Worm (Caenorhabditis elegans): ENCODE data around the gene Y32B12B.4.

DNA sequence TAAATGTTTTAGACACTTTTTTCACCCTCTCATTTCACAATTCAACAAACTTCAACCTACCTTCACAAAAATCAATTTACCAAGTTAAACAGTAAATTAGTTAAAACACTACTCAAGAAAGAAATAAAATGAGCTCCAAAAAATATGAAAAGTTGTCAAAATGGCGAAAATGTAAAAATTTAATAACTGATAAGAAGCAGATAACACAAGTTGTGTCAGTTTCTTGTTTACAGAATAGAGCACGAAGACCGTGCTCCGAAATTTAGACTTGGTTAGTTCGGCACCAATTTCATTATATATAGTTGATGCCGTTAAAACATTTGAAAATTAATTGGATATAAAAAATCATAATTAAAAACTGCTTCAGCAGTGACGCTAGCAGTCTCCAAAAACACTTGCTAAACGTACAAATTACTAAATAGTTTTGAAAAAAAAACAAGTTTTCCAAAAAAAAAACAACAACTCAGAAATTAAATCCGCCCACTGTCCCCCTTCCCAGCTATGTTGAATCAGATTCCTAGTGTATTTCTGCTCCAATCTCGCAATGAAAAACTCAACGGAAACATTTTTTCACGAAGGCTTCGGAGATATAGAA is 57.8 kb downstream of the Y32B12B.4 start, which contains the start of gene srw-54:
- TF ChIP-seq blmp-1 (tag; optimal IDR thresholded peaks at IDR 0.05) (no peak), ztf-11 (tag; optimal IDR thresholded peaks at IDR 0.05) (no peak), nhr-12 (tag; optimal IDR thresholded peaks at IDR 0.05) (no peak), snpc-4 (tag; optimal IDR thresholded peaks at IDR 0.05) (no peak), lin-13 (tag; optimal IDR thresholded peaks at IDR 0.05) (no peak), nhr-76 (tag; optimal IDR thresholded peaks at IDR 0.05) (no peak), elt-3 (tag; optimal IDR thresholded peaks at IDR 0.05) (no peak), nhr-28 (tag; optimal IDR thresholded peaks at IDR 0.05) (no peak), pha-4 (tag; optimal IDR thresholded peaks at IDR 0.05) (no peak), unc-39 (tag; optimal IDR thresholded peaks at IDR 0.05) (no peak), sptf-1 (tag; optimal IDR thresholded peaks at IDR 0.05) (no peak)
